Fruit fly (Drosophila melanogaster) whole organism, pupa: ENCODE data around the gene CG13005.

Source experiments
- CG10348 ChIP-seq: fragments of 200-800 bp; sonication (Bioruptor generic); IDR thresholded peaks from 2 replicates; pipeline ENCODE4 v1.3.6; 2022; ENCODE audit warnings: missing biosample characterization, missing genetic modification characterization
- CG12605 ChIP-seq: fragments of 200-800 bp; sonication (Bioruptor generic); IDR thresholded peaks from 2 replicates; pipeline ENCODE4 v1.3.6; 2022; ENCODE audit warnings: missing biosample characterization, missing genetic modification characterization
- CG13204 ChIP-seq: fragments of 200-800 bp; sonication (Bioruptor generic); optimal IDR thresholded peaks from 2 replicates; lab custom pipeline; 2018; ENCODE audit warnings: missing biosample characterization, mild to moderate bottlenecking, missing genetic modification characterization, moderate library complexity
- CG14655 ChIP-seq: fragments of 200-800 bp; sonication (Bioruptor generic); optimal IDR thresholded peaks from 3 replicates; lab custom pipeline; 2017; ENCODE audit warnings: mild to moderate bottlenecking, missing biosample characterization, missing genetic modification reagents, missing genetic modification characterization
- CG15710 ChIP-seq: fragments of 200-800 bp; sonication (Bioruptor generic); optimal IDR thresholded peaks from 2 replicates; lab custom pipeline; 2018; ENCODE audit warnings: missing biosample characterization, mild to moderate bottlenecking, missing genetic modification characterization, moderate library complexity
- CG32121 ChIP-seq: fragments of 200-800 bp; sonication (Bioruptor generic); IDR thresholded peaks from 2 replicates; pipeline ENCODE4 v1.3.6; 2022; ENCODE audit warnings: missing biosample characterization, missing genetic modification characterization
- CG34367 ChIP-seq: fragments of 200-800 bp; sonication (Bioruptor generic); optimal IDR thresholded peaks from 2 replicates; lab custom pipeline; 2018; ENCODE audit warnings: missing biosample characterization, mild to moderate bottlenecking, missing genetic modification characterization
- CG4496 ChIP-seq: fragments of 200-800 bp; sonication (Bioruptor generic); IDR thresholded peaks from 3 replicates; pipeline ENCODE4 v1.3.6; 2022; ENCODE audit warnings: missing biosample characterization, missing genetic modification characterization
- CG8159 ChIP-seq: fragments of 200-800 bp; sonication (Bioruptor generic); optimal IDR thresholded peaks from 3 replicates; lab custom pipeline; 2018; ENCODE audit warnings: missing biosample characterization, mild to moderate bottlenecking, missing genetic modification characterization, moderate library complexity
- CG8301 ChIP-seq: fragments of 200-800 bp; sonication (Bioruptor generic); optimal IDR thresholded peaks from 2 replicates; lab custom pipeline; 2018; ENCODE audit warnings: missing biosample characterization, mild to moderate bottlenecking, missing genetic modification characterization
- CG9948 ChIP-seq: fragments of 200-800 bp; sonication (Bioruptor generic); optimal IDR thresholded peaks from 2 replicates; lab custom pipeline; 2018; ENCODE audit warnings: missing biosample characterization, mild to moderate bottlenecking, missing genetic modification characterization, moderate library complexity
- D1 ChIP-seq: fragments of 200-800 bp; sonication (Bioruptor generic); optimal IDR thresholded peaks from 2 replicates; lab custom pipeline; 2018; ENCODE audit warnings: missing biosample characterization, mild to moderate bottlenecking, missing genetic modification characterization, moderate library complexity
- EcR ChIP-seq: fragments of 200-800 bp; sonication (Bioruptor generic); optimal IDR thresholded peaks from 3 replicates; lab custom pipeline; 2019; ENCODE audit warnings: missing biosample characterization, missing genetic modification characterization, mild to moderate bottlenecking, moderate library complexity, missing genetic modification reagents
- Ets98B ChIP-seq: fragments of 200-800 bp; sonication (Bioruptor generic); IDR thresholded peaks from 2 replicates; pipeline ENCODE4 v1.3.6; 2022; ENCODE audit warnings: missing biosample characterization, missing genetic modification characterization
- Pif1A ChIP-seq: fragments of 200-800 bp; sonication (Bioruptor generic); optimal IDR thresholded peaks from 3 replicates; lab custom pipeline; 2016; ENCODE audit warnings: missing biosample characterization, missing genetic modification characterization
- Pif1B ChIP-seq: fragments of 200-800 bp; sonication (Bioruptor generic); optimal IDR thresholded peaks from 3 replicates; lab custom pipeline; 2016; ENCODE audit warnings: missing biosample characterization, missing genetic modification characterization
- Snoo ChIP-seq: fragments of 200-800 bp; sonication (Bioruptor generic); optimal IDR thresholded peaks from 3 replicates; lab custom pipeline; 2017; ENCODE audit warnings: missing biosample characterization, mild to moderate bottlenecking, missing genetic modification characterization, inconsistent platforms
- fd96Ca ChIP-seq: fragments of 200-800 bp; sonication (Bioruptor generic); IDR thresholded peaks from 3 replicates; pipeline ENCODE4 v1.3.6; 2022; ENCODE audit warnings: missing biosample characterization, missing genetic modification characterization
- gl ChIP-seq: fragments of 200-800 bp; sonication (Bioruptor generic); optimal IDR thresholded peaks from 2 replicates; lab custom pipeline; 2018; ENCODE audit warnings: missing biosample characterization, mild to moderate bottlenecking, missing genetic modification characterization
- rn ChIP-seq: fragments of 200-800 bp; sonication (Bioruptor generic); IDR thresholded peaks from 2 replicates; pipeline ENCODE4 v1.3.6; 2022; ENCODE audit warnings: missing biosample characterization, missing genetic modification characterization

Gene CG13005

DNA sequence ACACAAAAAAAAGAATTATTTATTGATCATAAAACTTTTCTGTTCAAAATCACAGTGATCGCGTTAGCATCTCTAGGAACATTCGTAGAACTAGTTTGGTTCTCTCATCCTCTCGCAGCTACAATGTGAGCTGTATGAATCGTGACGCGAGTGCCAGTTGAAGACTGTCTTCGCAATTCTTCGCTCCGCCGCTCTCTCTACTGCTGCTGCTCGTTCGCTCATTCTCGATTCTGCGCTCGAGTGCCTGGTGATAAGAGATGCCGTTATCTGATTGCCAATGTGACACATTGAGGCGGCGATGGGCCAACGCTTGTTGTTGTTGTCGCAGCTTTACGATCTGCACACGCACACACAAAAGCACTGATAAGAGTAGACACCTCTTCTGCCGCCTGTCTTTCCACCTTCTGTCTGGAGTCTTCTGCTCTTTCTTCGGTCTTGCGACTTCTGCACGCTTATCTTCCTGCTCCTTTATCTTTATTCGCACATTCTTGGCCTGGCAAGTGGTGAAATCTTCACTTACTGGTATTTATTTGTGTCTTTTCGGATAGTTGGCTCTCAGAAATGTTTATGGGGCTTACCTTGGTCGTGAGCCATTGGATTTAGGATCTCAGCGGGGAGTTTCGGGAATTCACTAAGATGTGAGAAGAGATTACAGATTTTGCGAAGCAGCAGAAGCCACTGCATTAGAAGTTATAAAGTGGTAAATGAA lies 32.8 kb downstream of the CG13005 start:
- TF ChIP-seq Pif1A (no peak), CG32121 (GFP tag; lab: Robert Waterston, UW) (no peak), CG13204 (GFP tag; lab: Kevin White, UChicago) (peak; percentile 19), rn (GFP tag; lab: Robert Waterston, UW) (no peak), D1 (tag; lab: Kevin White, UChicago) (no peak), Ets98B (GFP tag; lab: Robert Waterston, UW) (no peak; the same call in 1 of the 2 replicates), CG15710 (no peak), CG12605 (GFP tag; lab: Robert Waterston, UW) (no peak), EcR (GFP tag; lab: Kevin White, UChicago) (peak; percentile 65), CG4496 (0 out of 3 replicates have a peak, but pooled peaks have one; percentile 22), CG34367 (tag; lab: Kevin White, UChicago) (no peak), Snoo (tag; lab: Kevin White, UChicago) (no peak)

DNA sequence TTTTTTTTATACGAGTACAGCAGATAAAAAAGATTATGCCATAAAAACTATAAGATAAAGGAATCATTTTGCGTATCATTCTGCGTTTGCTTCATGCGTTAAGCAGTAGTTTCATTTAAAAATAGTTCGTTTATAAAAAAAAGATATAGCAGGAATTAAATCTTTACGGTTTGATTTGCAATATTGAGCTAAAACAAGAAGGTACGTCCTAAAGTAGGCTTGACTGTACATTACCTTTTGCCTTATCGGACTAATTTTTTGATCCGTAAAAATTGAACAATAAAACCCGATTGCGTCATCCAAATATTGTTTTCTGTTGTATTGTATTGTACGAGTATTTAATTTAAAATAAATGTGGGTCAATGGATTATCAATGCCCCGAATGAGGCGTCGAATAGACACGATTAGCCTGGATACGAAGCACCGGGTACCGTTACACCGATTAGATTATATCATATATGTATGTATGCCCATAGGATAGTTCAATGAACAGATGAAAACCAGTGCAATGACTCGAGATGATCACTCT lies 33.4 kb downstream of the CG13005 start:
- peak; percentile 30 for TF ChIP-seq CG14655 (GFP tag; lab: Kevin White, UChicago)
- no peak for TF ChIP-seq CG32121 (GFP tag; lab: Robert Waterston, UW)
- TF ChIP-seq EcR (GFP tag; lab: Kevin White, UChicago) = peak; percentile 42

DNA sequence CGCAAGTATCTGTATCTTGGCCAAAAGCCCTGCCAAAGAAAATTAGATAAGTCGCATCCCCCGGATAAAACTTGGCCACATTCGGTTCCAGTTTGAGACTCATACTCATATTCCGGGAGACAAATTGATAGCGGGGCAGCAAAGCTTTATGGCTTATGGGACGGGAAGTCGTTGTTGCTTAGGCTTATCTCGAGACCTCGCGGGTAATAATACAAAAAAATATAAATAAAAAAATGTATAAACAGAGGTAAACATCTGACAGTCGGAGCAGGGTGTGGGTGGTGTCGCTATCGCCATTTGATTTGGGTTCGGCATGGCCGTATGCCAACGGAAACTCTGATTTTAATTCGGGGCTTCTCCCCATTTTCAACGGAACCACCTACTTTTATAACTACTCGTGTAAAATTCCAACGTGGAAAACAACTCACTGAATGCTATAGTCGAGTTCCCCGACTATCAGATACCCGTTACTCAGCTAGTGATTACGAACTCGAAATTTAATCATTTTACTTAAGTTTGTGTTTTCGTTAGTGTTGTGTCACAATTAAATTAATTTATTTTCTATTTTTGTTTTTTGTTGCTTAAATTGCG lies 34.2 kb downstream of the CG13005 start:
- no peak for TF ChIP-seq Pif1B (GFP tag; lab: Kevin White, UChicago)
- TF ChIP-seq CG12605 (GFP tag; lab: Robert Waterston, UW) = no peak
- no peak for TF ChIP-seq CG8159 (tag; lab: Kevin White, UChicago)
- TF ChIP-seq CG13204 (GFP tag; lab: Kevin White, UChicago) = no peak
- no peak for TF ChIP-seq gl (tag; lab: Kevin White, UChicago)
- 0 out of 3 replicates have a peak, but pooled peaks have one; percentile 24 for TF ChIP-seq fd96Ca

DNA sequence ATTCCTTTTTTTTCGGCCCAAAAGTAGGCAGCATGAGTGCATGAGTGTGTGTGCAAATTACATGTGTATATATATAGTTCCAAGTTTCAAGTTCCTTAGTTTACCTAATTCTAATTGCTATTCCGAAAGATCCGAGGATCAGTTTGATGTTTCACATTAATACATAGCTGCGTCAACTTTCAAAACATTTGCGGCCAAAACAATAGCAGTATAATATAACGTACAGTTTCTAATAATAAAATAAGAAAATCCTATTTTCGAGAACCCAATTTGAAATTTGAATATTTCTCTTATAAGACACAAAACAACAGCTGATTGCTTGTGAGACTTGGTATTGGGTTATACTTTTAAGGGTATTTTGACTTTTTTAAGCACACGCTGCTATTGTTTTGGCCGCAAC lies 35.6 kb downstream of the CG13005 start:
- TF ChIP-seq CG13204 (GFP tag; lab: Kevin White, UChicago) (no peak), CG8301 (tag; lab: Kevin White, UChicago) (peak; percentile 4), CG14655 (GFP tag; lab: Kevin White, UChicago) (peak; percentile 3)

DNA sequence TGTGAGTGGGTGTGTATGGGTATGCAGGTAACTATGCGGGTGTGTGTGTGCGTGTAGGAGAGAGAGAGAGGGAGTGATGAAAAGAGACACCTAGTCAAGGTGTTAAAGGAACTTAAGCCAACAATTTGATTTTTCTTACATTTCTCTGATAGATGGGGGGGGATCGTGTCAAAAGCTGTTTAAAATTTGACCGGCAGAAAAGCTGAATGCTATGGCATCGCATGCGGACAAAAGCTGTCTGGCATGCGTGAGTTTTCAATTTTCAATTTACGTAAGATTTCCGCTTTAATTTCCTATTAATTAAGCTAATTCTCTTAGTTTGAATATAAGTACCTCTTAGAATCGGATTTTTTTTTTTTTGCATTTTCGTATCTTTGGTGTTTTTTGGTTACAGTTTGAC lies 36.5 kb downstream of the CG13005 start:
- TF ChIP-seq CG9948 (tag; lab: Kevin White, UChicago) (no peak), CG34367 (tag; lab: Kevin White, UChicago) (no peak), D1 (tag; lab: Kevin White, UChicago) (peak; percentile 39), EcR (GFP tag; lab: Kevin White, UChicago) (no peak)

DNA sequence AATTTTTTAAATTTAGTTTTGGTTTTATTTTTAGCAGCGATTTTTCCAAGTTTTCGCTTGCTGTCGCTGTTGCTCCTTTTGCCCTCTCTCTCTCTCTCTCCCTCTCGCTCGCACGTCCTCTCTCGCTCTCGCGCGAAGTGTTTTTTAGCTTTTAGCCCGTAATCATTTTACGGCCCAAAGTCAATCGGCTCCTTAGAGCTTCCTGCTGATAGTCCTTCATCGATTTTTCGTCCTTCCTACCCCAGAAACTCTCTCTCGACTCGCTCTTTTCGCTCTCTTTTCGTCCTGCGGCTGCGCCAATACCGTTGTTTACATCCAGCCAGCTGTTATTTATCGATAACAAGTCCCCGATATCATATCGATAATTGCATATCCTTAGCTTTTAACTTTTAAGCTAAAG lies 40.8 kb downstream of the CG13005 start, which contains the start of gene RSG7:
TSS of gene RSG7 (minus strand) at position 139 of the 400 bp plus-strand sequence.
- no peak for TF ChIP-seq CG13204 (GFP tag; lab: Kevin White, UChicago)
- TF ChIP-seq CG9948 (tag; lab: Kevin White, UChicago) = no peak
- no peak for TF ChIP-seq CG4496
- TF ChIP-seq Snoo (tag; lab: Kevin White, UChicago) = no peak
- TF ChIP-seq Pif1B (GFP tag; lab: Kevin White, UChicago) = no peak
- no peak for TF ChIP-seq Ets98B (GFP tag; lab: Robert Waterston, UW)
- TF ChIP-seq CG15710 = no peak

DNA sequence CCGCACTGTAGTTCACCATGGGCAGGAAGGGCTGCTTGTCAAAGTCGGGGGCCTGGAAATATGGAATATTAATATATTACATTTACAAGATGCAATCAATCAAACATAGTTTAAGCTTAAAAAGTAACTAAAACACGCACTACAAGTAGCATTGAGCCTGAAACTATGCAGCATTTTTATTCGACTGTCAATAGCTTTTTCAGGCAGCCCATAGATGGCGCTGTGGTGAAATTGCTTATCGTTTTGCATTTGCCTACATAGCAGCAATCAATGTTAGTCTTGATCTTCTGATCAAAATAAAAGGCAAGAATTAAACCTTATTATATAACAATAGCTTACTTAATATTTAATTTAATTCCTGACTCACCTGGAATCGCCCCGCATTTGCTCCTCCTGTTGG lies 43.1 kb downstream of the CG13005 start:
- TF ChIP-seq gl (tag; lab: Kevin White, UChicago) = no peak
- no peak for TF ChIP-seq Ets98B (GFP tag; lab: Robert Waterston, UW)
- TF ChIP-seq Snoo (tag; lab: Kevin White, UChicago) = no peak
- TF ChIP-seq CG8301 (tag; lab: Kevin White, UChicago) = no peak
- no peak for TF ChIP-seq CG12605 (GFP tag; lab: Robert Waterston, UW)
- TF ChIP-seq CG10348 (GFP tag; lab: Robert Waterston, UW) = no peak
- no peak for TF ChIP-seq CG4496
- no peak for TF ChIP-seq CG32121 (GFP tag; lab: Robert Waterston, UW)
- TF ChIP-seq Pif1B (GFP tag; lab: Kevin White, UChicago) = no peak
- TF ChIP-seq CG15710 = no peak
- TF ChIP-seq, all 21 proteins: peak for 0
